Worm (Caenorhabditis elegans): ENCODE data around the gene C07B5.6.

DNA sequence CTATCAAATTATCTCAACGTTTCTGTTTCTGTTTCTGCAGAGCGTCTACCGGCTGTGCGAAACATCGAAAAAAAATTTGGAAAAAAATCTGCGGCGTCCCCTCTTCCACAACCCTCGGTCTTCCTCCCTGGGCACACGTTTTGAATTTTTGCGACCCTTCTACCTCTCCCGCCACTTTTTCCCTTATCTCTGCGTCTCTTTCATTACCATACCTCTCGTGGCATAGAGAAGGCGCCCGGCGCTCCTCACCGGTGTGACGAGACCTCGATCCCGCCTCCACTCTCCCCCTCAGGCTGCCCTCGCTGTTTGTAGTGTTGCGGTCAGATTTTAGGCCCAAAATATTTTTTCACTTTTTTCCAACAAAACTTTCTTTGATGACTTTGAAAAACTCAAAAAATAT, 33.6 kb downstream of the C07B5.6 start:
- TF ChIP-seq W03F9.2 (tag; optimal IDR thresholded peaks at IDR 0.05) (no peak), him-1 (tag; optimal IDR thresholded peaks at IDR 0.05) (no peak)
